Worm (Caenorhabditis elegans): Measurements from ENCODE around the gene C18D11.6.

Gene C18D11.6

ce11 chrIII:11794389-11794788 lies 16.0 kb upstream of the C18D11.6 start:
- TF ChIP-seq cey-2 (tag; optimal IDR thresholded peaks at IDR 0.05; ENCODE audit: borderline replicate concordance, insufficient read depth) (no peak), hmg-1.1 (GFP tag; IDR thresholded peaks at IDR 0.05) (0 out of 2 replicates have a peak, but pooled peaks have one; percentile 32), set-16 (GFP tag; IDR thresholded peaks at IDR 0.05) (peak; percentile 72)

ce11 chrIII:11795448-11795847 lies 14.9 kb upstream of the C18D11.6 start, which contains the start of gene twk-39:
TSS of gene twk-39 (plus strand) at chrIII:11795748.
- TF ChIP-seq lsy-2 (tag; optimal IDR thresholded peaks at IDR 0.05): no peak
- no peak for TF ChIP-seq aly-2 (tag; optimal IDR thresholded peaks at IDR 0.05)
- no peak for TF ChIP-seq zip-2 (tag; optimal IDR thresholded peaks at IDR 0.05)

ce11 chrIII:11806695-11807094 lies 3.7 kb upstream of the C18D11.6 start, which contains the start of gene C18D11.7:
TSS of gene C18D11.7 (minus strand) at chrIII:11806795.
- TF ChIP-seq unc-62 (GFP tag; optimal IDR thresholded peaks at IDR 0.05 in 1 of 2): peak in 1 of 2 experiments; percentile 2
- no peak for TF ChIP-seq unc-62 (tag; optimal IDR thresholded peaks at IDR 0.05)
- TF ChIP-seq nhr-28 (tag; optimal IDR thresholded peaks at IDR 0.05): no peak
- no peak for TF ChIP-seq zfp-2 (tag; optimal IDR thresholded peaks at IDR 0.05)

ce11 chrIII:11807418-11807817 lies 2.9 kb upstream of the C18D11.6 start, which contains the start of gene C18D11.10:
TSS of gene C18D11.10 (plus strand) at chrIII:11807718.
- TF ChIP-seq nhr-77 (tag; optimal IDR thresholded peaks at IDR 0.05) (no peak), madf-5 (GFP tag; IDR thresholded peaks at IDR 0.05) (no peak), T20F7.1 (GFP tag; optimal IDR thresholded peaks at IDR 0.05) (no peak)

DNA sequence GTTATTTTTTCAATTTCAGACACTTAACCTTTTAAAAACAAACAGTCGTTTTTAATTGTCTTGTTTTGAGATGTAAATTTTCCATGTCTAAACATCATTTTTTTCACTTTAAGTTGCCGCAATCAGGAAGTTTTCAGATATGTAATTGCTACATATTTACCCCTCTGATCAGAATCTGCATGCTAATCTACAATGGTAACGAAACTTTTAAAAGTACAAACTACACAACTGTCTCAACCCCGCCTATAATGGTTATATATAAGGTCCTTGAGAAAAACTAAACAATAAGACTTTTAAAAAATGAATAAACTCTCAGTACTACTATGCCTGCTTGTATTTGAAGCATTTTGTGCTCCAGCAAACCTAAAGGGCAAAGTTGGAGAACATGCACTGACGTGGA lies 1.5 kb upstream of the C18D11.6 start, which contains the start of gene C18D11.9:
Gene C18D11.9 (plus strand): TSS at position 301 of the 400 bp plus-strand sequence.
- TF ChIP-seq egl-27 (tag; optimal IDR thresholded peaks at IDR 0.05) (no peak), dmd-9 (GFP tag; IDR thresholded peaks at IDR 0.05) (no peak), T26A8.4 (GFP tag; IDR thresholded peaks at IDR 0.05) (no peak)

- TF ChIP-seq nhr-25 (tag; optimal IDR thresholded peaks at IDR 0.05; ENCODE audit: borderline replicate concordance, insufficient read depth): peak; percentile 19
- no peak for TF ChIP-seq daf-12 (tag; optimal IDR thresholded peaks at IDR 0.05)
- peak; percentile 95 for TF ChIP-seq mxl-3 (GFP tag; optimal IDR thresholded peaks at IDR 0.05)
- TF ChIP-seq mdl-1 (tag; optimal IDR thresholded peaks at IDR 0.05): peak in 1 of 2 experiments; percentile 47
- TF ChIP-seq hmg-1.1 (GFP tag; IDR thresholded peaks at IDR 0.05): 0 out of 2 replicates have a peak, but pooled peaks have one; percentile 21
- TF ChIP-seq hlh-30 (tag; optimal IDR thresholded peaks at IDR 0.05; ENCODE audit: insufficient read depth): peak; percentile 16
- TF ChIP-seq aha-1 (tag): no peak
- TF ChIP-seq nhr-28 (tag; optimal IDR thresholded peaks at IDR 0.05): peak; percentile 52
- peak in 1 of 2 experiments; percentile 35 for TF ChIP-seq lsy-2 (tag; optimal IDR thresholded peaks at IDR 0.05)
- TF ChIP-seq ceh-20 (GFP tag; IDR thresholded peaks at IDR 0.05): no peak
- TF ChIP-seq T20F7.1 (GFP tag; optimal IDR thresholded peaks at IDR 0.05): no peak
- TF ChIP-seq hlh-11 (tag; optimal IDR thresholded peaks at IDR 0.05): peak; percentile 43
- TF ChIP-seq snpc-4 (tag; optimal IDR thresholded peaks at IDR 0.05): no peak
Observed at ce11 chrIII:11811839-11812238, 1.5 kb downstream of the C18D11.6 start.

DNA sequence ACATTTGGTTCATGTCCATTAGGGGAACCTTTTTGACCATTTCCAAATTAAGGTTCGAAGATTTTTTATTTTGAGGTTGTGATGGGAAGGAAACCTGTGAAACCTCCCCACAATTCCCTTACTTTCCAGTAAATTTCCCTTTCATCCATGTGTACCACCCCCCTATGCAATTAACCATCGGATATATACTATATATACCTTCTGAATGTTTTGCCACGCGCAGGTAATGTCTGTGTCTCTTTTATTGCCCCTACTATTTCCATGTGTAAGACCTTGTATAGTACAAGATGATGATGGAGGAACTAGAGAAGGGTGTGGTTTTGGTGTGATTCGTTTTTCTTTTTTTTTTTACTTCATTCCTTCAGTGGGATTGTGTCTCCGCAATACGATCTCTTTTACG lies 4.3 kb downstream of the C18D11.6 start:
- TF ChIP-seq aly-2 (tag; optimal IDR thresholded peaks at IDR 0.05): no peak
- TF ChIP-seq fos-1 (tag; optimal IDR thresholded peaks at IDR 0.05): no peak
- TF ChIP-seq ceh-20 (GFP tag; IDR thresholded peaks at IDR 0.05): no peak
- no peak for TF ChIP-seq Y48G9A.11 (GFP tag; IDR thresholded peaks at IDR 0.05)
- TF ChIP-seq hlh-11 (tag; optimal IDR thresholded peaks at IDR 0.05): no peak
- TF ChIP-seq ceh-44 (GFP tag; IDR thresholded peaks at IDR 0.05): no peak
- TF ChIP-seq mep-1 (tag; optimal IDR thresholded peaks at IDR 0.05): no peak
- no peak for TF ChIP-seq ctbp-1 (GFP tag; IDR thresholded peaks at IDR 0.05)
- TF ChIP-seq nhr-28 (tag; optimal IDR thresholded peaks at IDR 0.05): peak; percentile 17
- TF ChIP-seq nhr-25 (tag; optimal IDR thresholded peaks at IDR 0.05; ENCODE audit: borderline replicate concordance, insufficient read depth): peak; percentile 78
- no peak for TF ChIP-seq Y5F2A.4 (GFP tag; optimal IDR thresholded peaks at IDR 0.05)
- TF ChIP-seq lin-15B (tag; optimal IDR thresholded peaks at IDR 0.05): no peak
- TF ChIP-seq lim-7 (GFP tag; IDR thresholded peaks at IDR 0.05): no peak
- no peak for TF ChIP-seq mxl-3 (GFP tag; optimal IDR thresholded peaks at IDR 0.05)
- no peak for TF ChIP-seq zip-11 (GFP tag; IDR thresholded peaks at IDR 0.05)
- TF ChIP-seq ceh-62 (tag; optimal IDR thresholded peaks at IDR 0.05): no peak

All from whole organism, L4 larva.